Fruit fly (Drosophila melanogaster): ENCODE measurements around the gene Eip93F.

Gene Eip93F

DNA sequence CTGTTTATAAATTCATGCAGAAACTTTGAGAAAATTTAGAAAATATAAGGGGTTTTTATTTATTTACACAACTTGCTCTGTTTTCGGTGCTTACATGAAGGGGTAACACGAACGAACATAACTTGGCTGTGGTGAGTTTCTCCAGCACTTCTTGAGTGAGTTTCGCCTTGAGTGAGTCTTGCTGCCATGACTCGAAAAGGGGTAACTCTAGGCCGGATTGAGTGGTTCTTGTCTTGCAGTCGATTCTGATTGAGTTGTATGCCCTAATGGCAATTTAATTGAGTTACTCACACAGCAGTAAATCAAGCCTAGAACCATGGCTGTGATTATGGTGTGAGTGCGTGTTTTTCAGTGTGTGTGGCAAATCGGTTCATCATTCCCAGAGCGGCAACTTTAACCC is 20.7 kb upstream of the Eip93F start:
- TF ChIP-seq ovo (GFP tag; optimal IDR thresholded peaks at IDR 0.05) (no peak), Crg-1 (GFP tag; optimal IDR thresholded peaks at IDR 0.05) (no peak), pad (GFP tag; optimal IDR thresholded peaks at IDR 0.05) (peak; percentile 48), Mnt (GFP tag; optimal IDR thresholded peaks at IDR 0.05) (no peak)

DNA sequence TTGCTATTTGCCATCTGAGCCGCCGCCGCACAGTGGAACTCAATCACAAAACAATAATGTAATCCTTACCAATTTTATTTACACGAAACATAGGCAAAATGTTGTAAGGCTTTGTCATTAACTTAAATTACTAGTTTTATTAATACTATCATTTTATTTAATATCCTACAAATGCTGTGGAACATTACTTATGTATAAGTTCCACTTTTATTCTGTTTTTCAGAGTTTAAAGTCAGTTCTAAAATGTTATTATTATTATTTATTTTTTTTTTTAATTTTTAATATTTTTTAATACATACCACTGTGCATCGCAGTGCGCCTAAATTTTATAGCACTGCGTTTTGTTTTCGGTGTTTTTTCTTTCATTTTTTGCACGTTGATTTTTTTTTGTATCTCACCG is 17.6 kb upstream of the Eip93F start:
- TF ChIP-seq CG12768 (GFP tag; optimal IDR thresholded peaks at IDR 0.05), result peak; percentile 20
- TF ChIP-seq CG1620 (GFP tag; optimal IDR thresholded peaks at IDR 0.05), result no peak
- peak; percentile 42 for TF ChIP-seq CG14711 (tag; optimal IDR thresholded peaks at IDR 0.05)
- TF ChIP-seq tj (GFP tag; optimal IDR thresholded peaks at IDR 0.05), result peak; percentile 30
- TF ChIP-seq CG7045 (GFP tag; optimal IDR thresholded peaks at IDR 0.05), result peak; percentile 59
- no peak for TF ChIP-seq Clk (GFP tag; optimal IDR thresholded peaks at IDR 0.05)
- TF ChIP-seq cic (GFP tag; optimal IDR thresholded peaks at IDR 0.05), result no peak
- no peak for TF ChIP-seq pad (GFP tag; optimal IDR thresholded peaks at IDR 0.05)
- TF ChIP-seq CG5204 (GFP tag; optimal IDR thresholded peaks at IDR 0.05), result peak; percentile 21
- TF ChIP-seq CG7101 (tag; optimal IDR thresholded peaks at IDR 0.05), result peak; percentile 44
- TF ChIP-seq CG33017 (tag; optimal IDR thresholded peaks at IDR 0.05), result peak; percentile 27
- peak; percentile 53 for TF ChIP-seq CG11617 (GFP tag; optimal IDR thresholded peaks at IDR 0.05)
- TF ChIP-seq ovo (GFP tag; optimal IDR thresholded peaks at IDR 0.05), result peak; percentile 23

DNA sequence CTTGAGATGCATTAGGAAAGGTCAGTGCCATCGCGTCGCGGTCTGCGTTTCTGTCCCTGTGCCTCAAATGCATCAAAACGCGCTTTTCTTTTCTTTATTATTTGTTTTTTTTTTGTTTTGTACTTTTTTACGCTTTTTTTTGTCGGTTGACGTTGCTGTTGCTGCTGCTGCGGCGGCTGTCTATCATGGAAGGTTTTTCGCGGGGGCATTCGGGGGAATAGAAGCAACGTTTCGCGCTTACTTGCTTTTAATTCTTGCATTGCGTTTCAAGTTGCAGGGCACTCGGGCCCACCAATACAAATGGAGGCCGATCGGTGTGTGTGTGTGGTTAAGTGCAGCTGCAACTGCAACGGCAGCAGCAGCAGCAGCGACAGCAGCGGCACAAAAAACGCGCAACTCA is 15.0 kb upstream of the Eip93F start:
- TF ChIP-seq Mnt (GFP tag; optimal IDR thresholded peaks at IDR 0.05), result no peak
- TF ChIP-seq Clk (GFP tag; optimal IDR thresholded peaks at IDR 0.05), result no peak
- peak; percentile 7 for TF ChIP-seq tj (GFP tag; optimal IDR thresholded peaks at IDR 0.05)
- no peak for TF ChIP-seq cic (GFP tag; optimal IDR thresholded peaks at IDR 0.05)

DNA sequence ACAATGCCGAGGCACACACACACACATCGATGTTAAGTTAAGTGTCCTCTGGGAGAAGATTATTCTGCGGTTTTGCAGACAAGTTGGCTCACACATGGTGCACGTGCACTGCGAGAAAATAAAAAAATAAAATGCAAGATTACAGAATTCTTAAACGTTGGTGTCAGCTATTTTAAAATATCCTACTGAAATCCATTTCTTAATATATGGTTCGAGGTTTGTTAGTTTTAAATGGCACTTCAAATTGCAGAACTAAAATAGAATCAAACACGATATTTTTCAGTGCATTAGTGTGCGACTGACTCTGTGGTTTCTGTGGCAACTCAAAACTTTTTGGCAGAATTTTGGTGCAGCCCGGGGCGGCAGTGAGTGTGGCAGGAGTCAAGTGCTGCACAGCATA is 13.7 kb upstream of the Eip93F start:
- no peak for TF ChIP-seq tj (GFP tag; optimal IDR thresholded peaks at IDR 0.05)

DNA sequence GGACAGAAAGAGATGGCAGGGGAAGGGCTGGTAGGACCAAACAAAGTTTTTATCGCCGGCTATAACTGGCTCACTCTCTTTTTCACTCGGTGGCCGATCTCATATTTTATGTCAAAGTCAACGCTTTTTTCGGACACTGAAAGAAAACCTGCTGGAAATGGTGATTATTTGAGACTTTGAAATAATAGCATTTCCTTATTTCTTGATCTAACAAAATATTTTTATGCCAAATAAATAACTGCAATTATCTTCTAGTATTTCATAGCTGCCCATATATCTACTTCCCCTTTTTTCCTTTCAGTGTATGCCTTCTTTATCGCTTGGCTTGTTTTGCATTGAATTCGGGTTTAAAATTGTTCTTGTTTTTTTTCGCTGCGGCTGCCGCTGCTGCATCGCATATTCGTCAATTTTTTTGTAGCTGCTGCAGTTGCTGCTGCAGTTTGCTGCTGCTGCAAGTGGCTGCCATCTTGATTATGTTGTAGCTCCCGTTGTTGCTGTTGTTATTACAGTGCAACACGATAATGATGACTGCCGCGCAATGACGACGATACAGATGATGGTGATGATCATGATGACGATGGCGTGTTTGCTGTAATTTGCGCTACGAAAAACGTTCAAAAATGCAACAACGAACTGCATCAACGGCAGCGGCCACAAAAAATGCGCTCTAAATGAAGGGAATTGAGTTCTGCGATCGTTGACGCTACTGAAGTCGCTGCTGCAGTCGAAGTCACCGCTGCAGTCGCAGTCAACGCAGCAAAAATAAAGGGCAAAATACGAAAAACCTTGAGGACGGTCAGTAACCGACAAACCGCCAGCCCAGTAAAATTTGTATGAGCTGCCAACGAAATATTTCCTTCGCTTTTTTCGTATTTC is 11.6 kb upstream of the Eip93F start:
- TF ChIP-seq tj (GFP tag; optimal IDR thresholded peaks at IDR 0.05) (peak; percentile 90), Hr96 (GFP tag; optimal IDR thresholded peaks at IDR 0.05) (peak; percentile 36), CG33017 (tag; optimal IDR thresholded peaks at IDR 0.05) (no peak), cnc (optimal IDR thresholded peaks at IDR 0.05) (no peak), bab1 (GFP tag; optimal IDR thresholded peaks at IDR 0.05) (peak; percentile 85), pad (GFP tag; optimal IDR thresholded peaks at IDR 0.05) (peak; percentile 54), CG14711 (tag; optimal IDR thresholded peaks at IDR 0.05) (peak; percentile 72), Mnt (GFP tag; optimal IDR thresholded peaks at IDR 0.05) (no peak), CG11617 (GFP tag; optimal IDR thresholded peaks at IDR 0.05) (peak; percentile 18), toe (GFP tag; optimal IDR thresholded peaks at IDR 0.05) (no peak), CG7101 (tag; optimal IDR thresholded peaks at IDR 0.05) (peak; percentile 59), Clk (GFP tag; optimal IDR thresholded peaks at IDR 0.05) (no peak), kay (GFP tag; ENCODE audit: borderline replicate concordance) (no peak), ovo (GFP tag; optimal IDR thresholded peaks at IDR 0.05) (no peak), CG12768 (GFP tag; optimal IDR thresholded peaks at IDR 0.05) (no peak), CG5204 (GFP tag; optimal IDR thresholded peaks at IDR 0.05) (no peak), cic (GFP tag; optimal IDR thresholded peaks at IDR 0.05) (no peak), CG7045 (GFP tag; optimal IDR thresholded peaks at IDR 0.05) (no peak), Crg-1 (GFP tag; optimal IDR thresholded peaks at IDR 0.05) (no peak), CG1620 (GFP tag; optimal IDR thresholded peaks at IDR 0.05) (peak; percentile 41)

DNA sequence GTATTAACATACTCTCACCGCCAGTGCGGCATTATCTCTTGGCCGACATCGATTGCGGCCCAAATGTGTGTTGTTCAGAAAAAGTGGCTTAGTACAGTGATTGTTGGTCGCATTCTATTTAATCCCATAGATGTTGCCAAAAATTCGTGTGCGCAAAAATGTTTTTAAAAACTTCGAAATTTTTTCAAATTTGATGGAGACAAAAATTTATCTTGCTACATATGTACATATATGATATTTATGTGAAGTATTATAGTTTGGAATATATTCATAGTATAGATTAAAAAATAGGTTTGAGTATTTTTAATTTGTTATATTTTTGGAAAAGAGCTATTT is 11.0 kb upstream of the Eip93F start:
- TF ChIP-seq CG1620 (GFP tag; optimal IDR thresholded peaks at IDR 0.05), result no peak
- TF ChIP-seq Mnt (GFP tag; optimal IDR thresholded peaks at IDR 0.05), result no peak
- TF ChIP-seq CG14711 (tag; optimal IDR thresholded peaks at IDR 0.05), result no peak
- TF ChIP-seq CG11617 (GFP tag; optimal IDR thresholded peaks at IDR 0.05), result no peak
- TF ChIP-seq ovo (GFP tag; optimal IDR thresholded peaks at IDR 0.05), result no peak
- no peak for TF ChIP-seq bab1 (GFP tag; optimal IDR thresholded peaks at IDR 0.05)
- no peak for TF ChIP-seq CG5204 (GFP tag; optimal IDR thresholded peaks at IDR 0.05)
- TF ChIP-seq kay (GFP tag; ENCODE audit: borderline replicate concordance), result no peak

DNA sequence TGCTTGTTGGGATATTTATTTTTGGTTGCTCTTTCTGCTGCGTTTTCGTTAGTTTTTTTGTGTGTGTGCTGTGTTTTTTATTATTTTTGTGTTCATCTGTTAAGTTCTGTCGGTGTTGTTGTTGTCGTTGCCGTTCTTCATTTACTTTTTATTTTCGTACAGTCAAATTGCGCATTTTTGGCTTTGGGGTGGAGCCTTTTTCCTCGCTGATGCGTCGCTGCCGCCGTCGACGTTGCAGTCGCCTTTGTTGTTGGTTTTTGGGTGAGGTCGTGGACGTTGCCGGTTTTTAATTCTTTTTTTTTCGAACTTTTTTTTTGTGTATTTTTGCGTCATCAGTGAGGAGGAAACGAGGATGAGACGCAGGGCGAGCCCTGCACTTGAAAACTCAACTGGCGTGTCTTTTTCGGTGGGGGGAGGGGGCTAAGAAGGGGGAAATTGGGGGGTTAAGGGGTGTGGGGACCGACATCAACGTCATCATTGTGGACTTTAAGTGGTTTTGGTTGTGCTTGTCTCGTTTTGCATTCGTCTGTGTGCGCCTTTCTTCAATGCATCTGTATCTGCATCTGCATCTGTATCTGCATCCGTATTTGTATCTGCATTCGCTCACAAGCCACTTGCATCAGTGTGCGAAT is 10.3 kb upstream of the Eip93F start:
- TF ChIP-seq cic (GFP tag; optimal IDR thresholded peaks at IDR 0.05), result no peak

Data from whole organism, adult.